Worm (Caenorhabditis elegans) whole organism, midembryonic: ENCODE data around the gene sir-2.3.

Source experiments
- T22C8.4 ChIP-seq: fragments of 200-800 bp; sonication (Bioruptor generic); IDR thresholded peaks from 2 replicates; pipeline ENCODE4 v1.3.6; 2022; ENCODE audit warnings: missing genetic modification characterization, missing compliant biosample characterization
- cog-1 ChIP-seq: sonication (generic microtip); optimal IDR thresholded peaks from 2 replicates; lab custom pipeline; 2016; ENCODE audit warnings: missing genetic modification characterization, missing compliant biosample characterization
- flt-1 ChIP-seq: fragments of 200-800 bp; sonication (Bioruptor generic); IDR thresholded peaks from 2 replicates; pipeline ENCODE4 v1.3.6; 2022; ENCODE audit warnings: missing genetic modification characterization, missing compliant biosample characterization
- klf-2 ChIP-seq: fragments of 200-800 bp; sonication (Bioruptor generic); conservative IDR thresholded peaks from 2 replicates; pipeline ENCODE4 v1.3.6; 2022; ENCODE audit warnings: missing genetic modification reagents, missing genetic modification characterization, missing compliant biosample characterization
- med-1 ChIP-seq: sonication (generic microtip); optimal IDR thresholded peaks from 2 replicates; lab custom pipeline; 2017; ENCODE audit warnings: missing genetic modification characterization, mild to moderate bottlenecking, missing compliant biosample characterization, antibody characterized with exemption, missing genetic modification reagents; ENCODE audit not compliant: insufficient read depth
- ref-1 ChIP-seq: fragments of 200-800 bp; sonication (Bioruptor generic); conservative IDR thresholded peaks from 2 replicates; pipeline ENCODE4 v1.3.6; 2022; ENCODE audit warnings: missing genetic modification reagents, missing genetic modification characterization, missing compliant biosample characterization
- tab-1 ChIP-seq: fragments of 200-800 bp; sonication (Bioruptor generic); IDR thresholded peaks from 2 replicates; pipeline ENCODE4 v1.3.6; 2022; ENCODE audit warnings: missing genetic modification characterization, missing compliant biosample characterization
- ztf-23 ChIP-seq: fragments of 200-800 bp; sonication (Bioruptor generic); IDR thresholded peaks from 2 replicates; pipeline ENCODE4 v1.3.6; 2022; ENCODE audit warnings: missing genetic modification reagents, missing genetic modification characterization, missing compliant biosample characterization
- ztf-29 ChIP-seq: fragments of 200-800 bp; sonication (Bioruptor generic); IDR thresholded peaks from 2 replicates; pipeline ENCODE4 v1.3.6; 2022; ENCODE audit warnings: missing genetic modification reagents, missing genetic modification characterization, missing compliant biosample characterization

ce11 chrX:13322886-13323285 lies 8.6 kb upstream of the sir-2.3 start, which contains the start of gene F46G10.2:
- no peak for TF ChIP-seq ref-1 (GFP tag; lab: Robert Waterston, UW)
- no peak for TF ChIP-seq med-1
- TF ChIP-seq ztf-23, result no peak
- TF ChIP-seq T22C8.4 (GFP tag; lab: Robert Waterston, UW), result no peak
- TF ChIP-seq flt-1, result no peak
- TF ChIP-seq cog-1 (tag; lab: Kevin White, UChicago), result no peak
- no peak for TF ChIP-seq klf-2
- TF ChIP-seq tab-1 (GFP tag; lab: Robert Waterston, UW), result no peak
- TF ChIP-seq ztf-29, result no peak
